Fruit fly (Drosophila melanogaster) whole organism, wandering third instar larva: ENCODE results near the gene CG3808.

ENCODE experiments used
- Abd-B ChIP-seq: fragments of >200 bp; optimal IDR thresholded peaks from 2 replicates; lab custom pipeline; 2017; ENCODE audit warnings: missing biosample characterization, missing genetic modification characterization
- GATAd ChIP-seq: sonication (Bioruptor generic); optimal IDR thresholded peaks from 2 replicates; lab custom pipeline; 2016; ENCODE audit warnings: missing biosample characterization, missing genetic modification characterization
- Hnf4 ChIP-seq: fragments of 200-800 bp; sonication (Bioruptor generic); optimal IDR thresholded peaks from 2 replicates; lab custom pipeline; 2016; ENCODE audit warnings: missing biosample characterization, mild to moderate bottlenecking, missing genetic modification characterization
- OdsH ChIP-seq: fragments of 200-800 bp; sonication (Bioruptor generic); optimal IDR thresholded peaks from 2 replicates; lab custom pipeline; 2016; ENCODE audit warnings: missing biosample characterization, mild to moderate bottlenecking, missing genetic modification characterization
- Vsx2 ChIP-seq: fragments of 200-300, 225-300 bp; sonication (Bioruptor generic); optimal IDR thresholded peaks from 2 replicates; lab custom pipeline; 2018; ENCODE audit warnings: missing biosample characterization, missing genetic modification characterization; ENCODE audit not compliant: partially characterized antibody
- brk ChIP-seq: fragments of 200-800 bp; sonication (Bioruptor generic); optimal IDR thresholded peaks from 2 replicates; lab custom pipeline; 2016; ENCODE audit warnings: missing biosample characterization, mild to moderate bottlenecking, missing genetic modification characterization
- fru ChIP-seq: fragments of 200-800 bp; sonication (Bioruptor generic); optimal IDR thresholded peaks from 3 replicates; lab custom pipeline; 2016; ENCODE audit warnings: missing biosample characterization, mild to moderate bottlenecking, missing genetic modification characterization
- h ChIP-seq: fragments of 200-800 bp; sonication (Bioruptor generic); optimal IDR thresholded peaks from 3 replicates; lab custom pipeline; 2016; ENCODE audit warnings: missing biosample characterization, mild to moderate bottlenecking, missing genetic modification characterization
- lola ChIP-seq: fragments of >200 bp; optimal IDR thresholded peaks from 2 replicates; lab custom pipeline; 2017; ENCODE audit warnings: missing biosample characterization, missing genetic modification characterization
- pan ChIP-seq: fragments of >200 bp; optimal IDR thresholded peaks from 2 replicates; lab custom pipeline; 2017
- psq ChIP-seq: fragments of 200-800 bp; sonication (Bioruptor generic); optimal IDR thresholded peaks from 3 replicates; lab custom pipeline; 2017; ENCODE audit warnings: missing biosample characterization, mild to moderate bottlenecking, missing genetic modification characterization, moderate library complexity
- usp ChIP-seq: fragments of >200 bp; optimal IDR thresholded peaks from 2 replicates; lab custom pipeline; 2017; ENCODE audit warnings: missing biosample characterization, missing genetic modification characterization

- TF ChIP-seq Abd-B (no peak), GATAd (GFP tag; lab: Kevin White, UChicago) (no peak), usp (GFP tag; lab: Kevin White, UChicago) (no peak), brk (no peak), lola (no peak), h (GFP tag; lab: Kevin White, UChicago) (peak; percentile 83), fru (GFP tag; lab: Kevin White, UChicago) (no peak), Hnf4 (GFP tag; lab: Kevin White, UChicago) (no peak), psq (GFP tag; lab: Kevin White, UChicago) (peak; percentile 5), OdsH (GFP tag; lab: Kevin White, UChicago) (no peak), pan (lab: Kevin White, UChicago) (no peak), Vsx2 (GFP tag; lab: Kevin White, UChicago) (no peak)
Observed at dm6 chr3L:19040155-19040644, 39.8 kb upstream of the CG3808 start.
